Fruit fly (Drosophila melanogaster) whole organism, embryonic: ENCODE measurements around the gene CG4115.

Experiments
- CG10209 ChIP-seq: fragments of 200-800 bp; sonication (Bioruptor generic); optimal IDR thresholded peaks from 3 replicates; lab custom pipeline; 2017; ENCODE audit warnings: missing biosample characterization, mild to moderate bottlenecking, missing genetic modification characterization, missing genetic modification reagents
- CG10979 ChIP-seq: fragments of 200-800 bp; sonication (Bioruptor generic); optimal IDR thresholded peaks from 2 replicates; lab custom pipeline; 2018; ENCODE audit warnings: missing biosample characterization, mild to moderate bottlenecking, missing genetic modification characterization, moderate library complexity
- CG11247 ChIP-seq: fragments of 200-800 bp; sonication (Bioruptor generic); IDR thresholded peaks from 2 replicates; pipeline ENCODE4 v1.3.6; 2022; ENCODE audit warnings: missing biosample characterization, missing genetic modification characterization
- CG12236 ChIP-seq: fragments of 200-800 bp; sonication (Bioruptor generic); optimal IDR thresholded peaks from 2 replicates; lab custom pipeline; 2016; ENCODE audit warnings: missing biosample characterization, missing genetic modification characterization
- CG13123 ChIP-seq: fragments of 200-800 bp; sonication (Bioruptor generic); optimal IDR thresholded peaks from 2 replicates; lab custom pipeline; 2016; ENCODE audit warnings: missing biosample characterization, missing genetic modification characterization
- CG13894 ChIP-seq: fragments of 200-800 bp; sonication (Bioruptor generic); optimal IDR thresholded peaks from 3 replicates; lab custom pipeline; 2018; ENCODE audit warnings: missing biosample characterization, mild to moderate bottlenecking, missing genetic modification characterization, moderate library complexity
- CG15479 ChIP-seq: fragments of 200-800 bp; sonication (Bioruptor generic); optimal IDR thresholded peaks from 3 replicates; lab custom pipeline; 2019; ENCODE audit warnings: missing biosample characterization, mild to moderate bottlenecking, missing genetic modification characterization, moderate library complexity
- CG1792 ChIP-seq: fragments of 200-800 bp; sonication (Bioruptor generic); optimal IDR thresholded peaks from 2 replicates; lab custom pipeline; 2016; ENCODE audit warnings: missing biosample characterization, missing genetic modification characterization
- CG18476 ChIP-seq: fragments of 200-800 bp; sonication (Bioruptor generic); optimal IDR thresholded peaks from 2 replicates; lab custom pipeline; 2016; ENCODE audit warnings: missing biosample characterization, mild to moderate bottlenecking, missing genetic modification characterization
- CG18599 ChIP-seq: fragments of 200-800 bp; sonication (Bioruptor generic); optimal IDR thresholded peaks from 3 replicates; lab custom pipeline; 2017; ENCODE audit warnings: missing biosample characterization, missing genetic modification characterization, mild to moderate bottlenecking, moderate library complexity, missing genetic modification reagents
- CG18619 ChIP-seq: fragments of 200-800 bp; sonication (Bioruptor generic); optimal IDR thresholded peaks from 3 replicates; lab custom pipeline; 2017; ENCODE audit warnings: missing biosample characterization, mild to moderate bottlenecking, missing genetic modification characterization
- CG2678 ChIP-seq: fragments of 200-800 bp; sonication (Bioruptor generic); optimal IDR thresholded peaks from 3 replicates; lab custom pipeline; 2019; ENCODE audit warnings: missing biosample characterization, mild to moderate bottlenecking, missing genetic modification characterization, moderate library complexity
- CG31441 ChIP-seq: fragments of 200-800 bp; sonication (Bioruptor generic); IDR thresholded peaks from 2 replicates; pipeline ENCODE4 v1.3.6; 2022; ENCODE audit warnings: missing biosample characterization, missing genetic modification characterization
- CG4404 ChIP-seq: fragments of 200-800 bp; sonication (Bioruptor generic); IDR thresholded peaks from 2 replicates; pipeline ENCODE4 v1.3.6; 2022; ENCODE audit warnings: missing biosample characterization, missing genetic modification characterization
- CG7556 ChIP-seq: fragments of 200-800 bp; sonication (Bioruptor generic); optimal IDR thresholded peaks from 2 replicates; lab custom pipeline; 2017; ENCODE audit warnings: missing biosample characterization, mild to moderate bottlenecking, missing genetic modification characterization
- CG8388 ChIP-seq: fragments of 200-800 bp; sonication (Bioruptor generic); optimal IDR thresholded peaks from 2 replicates; lab custom pipeline; 2019; ENCODE audit warnings: missing biosample characterization, mild to moderate bottlenecking, missing genetic modification characterization, moderate library complexity
- CG8478 ChIP-seq: fragments of >200 bp; optimal IDR thresholded peaks from 2 replicates; lab custom pipeline; 2018
- CrebB ChIP-seq: fragments of 200-800 bp; sonication (Bioruptor generic); optimal IDR thresholded peaks from 3 replicates; lab custom pipeline; 2018; ENCODE audit warnings: missing biosample characterization, mild to moderate bottlenecking, missing genetic modification characterization
- Fer3 ChIP-seq: fragments of 200-800 bp; sonication (Bioruptor generic); optimal IDR thresholded peaks from 2 replicates; lab custom pipeline; 2018; ENCODE audit warnings: missing biosample characterization, mild to moderate bottlenecking, missing genetic modification characterization, moderate library complexity
- HmgZ ChIP-seq: fragments of 200-800 bp; sonication (Bioruptor generic); optimal IDR thresholded peaks from 2 replicates; lab custom pipeline; 2018; ENCODE audit warnings: missing biosample characterization, mild to moderate bottlenecking, missing genetic modification characterization
- NC2α ChIP-seq: fragments of 200-800 bp; sonication (Bioruptor generic); optimal IDR thresholded peaks from 2 replicates; lab custom pipeline; 2016; ENCODE audit warnings: missing biosample characterization, missing genetic modification characterization
- Nf-YB ChIP-seq: fragments of 200-800 bp; sonication (Bioruptor generic); optimal IDR thresholded peaks from 3 replicates; lab custom pipeline; 2019; ENCODE audit warnings: missing biosample characterization, mild to moderate bottlenecking, missing genetic modification characterization, moderate library complexity
- Nf-YC ChIP-seq: fragments of 200-800 bp; optimal IDR thresholded peaks from 3 replicates; lab custom pipeline; 2019; ENCODE audit warnings: missing biosample characterization, mild to moderate bottlenecking, missing genetic modification characterization, moderate library complexity
- Oli ChIP-seq: fragments of 200-800 bp; sonication (Bioruptor generic); optimal IDR thresholded peaks from 2 replicates; lab custom pipeline; 2018; ENCODE audit warnings: missing biosample characterization, mild to moderate bottlenecking, missing genetic modification characterization, moderate library complexity
- Ravus ChIP-seq: fragments of 200-800 bp; sonication (Bioruptor generic); IDR thresholded peaks from 2 replicates; pipeline ENCODE4 v1.3.6; 2022; ENCODE audit warnings: missing biosample characterization, missing genetic modification characterization
- Sry-β ChIP-seq: fragments of 200-800 bp; sonication (Bioruptor generic); optimal IDR thresholded peaks from 2 replicates; lab custom pipeline; 2018; ENCODE audit warnings: missing biosample characterization, mild to moderate bottlenecking, missing genetic modification characterization, moderate library complexity
- Taf1 ChIP-seq: fragments of 200-800 bp; sonication (Bioruptor generic); IDR thresholded peaks from 2 replicates; pipeline ENCODE4 v1.3.6; 2022; ENCODE audit warnings: missing biosample characterization, missing genetic modification characterization
- bsh ChIP-seq, 2 experiments: fragments of 200-800 bp; sonication (Bioruptor generic); optimal IDR thresholded peaks; 2 replicates each; lab custom pipeline; 2017 to 2018; ENCODE audit warnings: mild to moderate bottlenecking in 2 of 2, missing biosample characterization in 2 of 2, missing genetic modification characterization in 2 of 2, moderate library complexity in 1 of 2
- corto ChIP-seq: fragments of 200-800 bp; sonication (Bioruptor generic); optimal IDR thresholded peaks from 2 replicates; lab custom pipeline; 2016; ENCODE audit warnings: missing biosample characterization, mild to moderate bottlenecking, missing genetic modification characterization, moderate library complexity
- ftz-f1 ChIP-seq: fragments of 200-800 bp; sonication (Bioruptor generic); optimal IDR thresholded peaks from 2 replicates; lab custom pipeline; 2016; ENCODE audit warnings: missing biosample characterization, missing genetic modification characterization
- grau ChIP-seq: fragments of 200-800 bp; optimal IDR thresholded peaks from 3 replicates; lab custom pipeline; 2019; ENCODE audit warnings: missing biosample characterization, mild to moderate bottlenecking, missing genetic modification characterization, moderate library complexity
- grn ChIP-seq: fragments of 200-800 bp; sonication (Bioruptor generic); optimal IDR thresholded peaks from 3 replicates; lab custom pipeline; 2017; ENCODE audit warnings: missing biosample characterization, missing genetic modification characterization
- jigr1 ChIP-seq: fragments of 200-800 bp; sonication (Bioruptor generic); IDR thresholded peaks from 3 replicates; pipeline ENCODE4 v1.3.6; 2022; ENCODE audit warnings: missing biosample characterization, missing genetic modification characterization
- luna ChIP-seq: fragments of 200-800 bp; sonication (Bioruptor generic); optimal IDR thresholded peaks from 2 replicates; lab custom pipeline; 2016; ENCODE audit warnings: missing biosample characterization, missing genetic modification characterization
- mam ChIP-seq: fragments of 200-800 bp; sonication (Bioruptor generic); optimal IDR thresholded peaks from 3 replicates; lab custom pipeline; 2016; ENCODE audit warnings: missing biosample characterization, missing genetic modification characterization
- mirr ChIP-seq: fragments of 200-800 bp; sonication (Bioruptor generic); optimal IDR thresholded peaks from 3 replicates; lab custom pipeline; 2018; ENCODE audit warnings: missing biosample characterization, mild to moderate bottlenecking, missing genetic modification characterization
- org-1 ChIP-seq: fragments of 200-800 bp; sonication (Bioruptor generic); optimal IDR thresholded peaks from 2 replicates; lab custom pipeline; 2017; ENCODE audit warnings: missing biosample characterization, missing genetic modification characterization
- p53 ChIP-seq: fragments of 200-800 bp; sonication (Bioruptor generic); optimal IDR thresholded peaks from 2 replicates; lab custom pipeline; 2016; ENCODE audit warnings: missing biosample characterization, missing genetic modification characterization
- pfk ChIP-seq: fragments of 200-800 bp; sonication (Bioruptor generic); optimal IDR thresholded peaks from 2 replicates; lab custom pipeline; 2018; ENCODE audit warnings: missing biosample characterization, mild to moderate bottlenecking, missing genetic modification characterization, moderate library complexity
- ranshi ChIP-seq: fragments of 200-800 bp; sonication (Bioruptor generic); IDR thresholded peaks from 2 replicates; pipeline ENCODE4 v1.3.6; 2022; ENCODE audit warnings: missing biosample characterization, missing genetic modification characterization
- rib ChIP-seq: fragments of 200-800 bp; sonication (Bioruptor generic); IDR thresholded peaks from 2 replicates; pipeline ENCODE4 v1.3.6; 2022; ENCODE audit warnings: missing biosample characterization, missing genetic modification characterization
- ro ChIP-seq: fragments of 200-800 bp; sonication (Bioruptor generic); IDR thresholded peaks from 2 replicates; pipeline ENCODE4 v1.3.6; 2022; ENCODE audit warnings: missing biosample characterization, missing genetic modification characterization
- sd ChIP-seq: fragments of 200-800 bp; sonication (Bioruptor generic); optimal IDR thresholded peaks from 3 replicates; lab custom pipeline; 2018; ENCODE audit warnings: missing biosample characterization, mild to moderate bottlenecking, missing genetic modification characterization, moderate library complexity
- ssp ChIP-seq: fragments of 200-800 bp; sonication (Bioruptor generic); IDR thresholded peaks from 2 replicates; pipeline ENCODE4 v1.3.6; 2022; ENCODE audit warnings: missing biosample characterization, missing genetic modification characterization
- tgo ChIP-seq: fragments of 200-800 bp; sonication (Bioruptor generic); IDR thresholded peaks from 3 replicates; pipeline ENCODE4 v1.3.6; 2022; ENCODE audit warnings: missing biosample characterization, missing genetic modification characterization
- toy ChIP-seq: fragments of 200-800 bp; sonication (Bioruptor generic); IDR thresholded peaks from 2 replicates; pipeline ENCODE4 v1.3.6; 2022; ENCODE audit warnings: missing biosample characterization, missing genetic modification characterization
- usp ChIP-seq: fragments of >200 bp; optimal IDR thresholded peaks from 2 replicates; lab custom pipeline; 2017; ENCODE audit warnings: missing biosample characterization, missing genetic modification characterization
- vnd ChIP-seq: fragments of 200-800 bp; sonication (Bioruptor generic); IDR thresholded peaks from 3 replicates; pipeline ENCODE4 v1.3.6; 2022; ENCODE audit warnings: missing biosample characterization, missing genetic modification characterization; ENCODE audit not compliant: partially characterized antibody
- wor ChIP-seq: fragments of 200-800 bp; sonication (Bioruptor generic); IDR thresholded peaks from 2 replicates; pipeline ENCODE4 v1.3.6; 2022; ENCODE audit warnings: missing biosample characterization, missing genetic modification characterization
- yki ChIP-seq: fragments of >200 bp; optimal IDR thresholded peaks from 3 replicates; lab custom pipeline; 2018
- zen ChIP-seq: fragments of 200-800 bp; sonication (Bioruptor generic); optimal IDR thresholded peaks from 3 replicates; lab custom pipeline; 2018; ENCODE audit warnings: missing biosample characterization, mild to moderate bottlenecking, missing genetic modification characterization, moderate library complexity
- zfh2 ChIP-seq: fragments of 200-800 bp; sonication (Bioruptor generic); optimal IDR thresholded peaks from 2 replicates; lab custom pipeline; 2016; ENCODE audit warnings: missing biosample characterization, missing genetic modification characterization

CG4115 gene

DNA sequence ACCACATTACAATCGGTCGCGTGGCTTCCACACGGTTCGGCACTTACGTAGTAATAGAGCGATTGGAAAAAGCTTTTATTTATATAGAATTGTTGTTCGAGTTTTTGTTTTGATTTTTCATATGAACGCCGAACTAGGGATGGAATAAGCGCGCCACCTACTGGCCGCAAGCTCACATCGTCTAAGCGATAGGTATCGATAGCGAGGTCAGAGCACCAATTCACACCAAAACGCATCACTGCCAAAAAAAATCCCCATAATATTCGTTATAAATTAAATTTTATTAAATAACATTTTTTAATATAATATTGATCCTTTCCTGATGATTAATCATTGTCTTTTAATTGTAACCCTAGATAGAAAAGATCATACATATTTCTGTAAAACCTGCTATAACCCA is 9.3 kb upstream of the CG4115 start, which contains the start of gene CG10038 (continued):
- TF ChIP-seq Nf-YB (GFP tag; lab: Kevin White, UChicago) (peak; percentile 2), CG15479 (GFP tag; lab: Kevin White, UChicago) (no peak), toy (no peak), wor (GFP tag; lab: Robert Waterston, UW) (no peak), sd (no peak), mirr (GFP tag; lab: Kevin White, UChicago) (no peak), CG13894 (no peak), luna (GFP tag; lab: Kevin White, UChicago) (no peak), CG13123 (no peak), rib (no peak), CG31441 (peak; percentile 43; the same call in 1 of the 2 replicates), Nf-YC (tag; lab: Kevin White, UChicago) (peak; percentile 38), vnd (GFP tag; lab: Robert Waterston, UW) (peak; percentile 92), CrebB (tag; lab: Kevin White, UChicago) (no peak), CG1792 (GFP tag; lab: Kevin White, UChicago) (no peak), org-1 (GFP tag; lab: Kevin White, UChicago) (no peak), zfh2 (GFP tag; lab: Kevin White, UChicago) (peak; percentile 37), ranshi (no peak), ro (GFP tag; lab: Robert Waterston, UW) (peak; percentile 25; the same call in 1 of the 2 replicates), bsh (GFP tag; optimal IDR thresholded peaks at IDR 0.05; lab: Kevin White, UChicago) (peak in 1 of 2 experiments; percentile 31), CG8478 (lab: Kevin White, UChicago) (no peak), CG10979 (tag; lab: Kevin White, UChicago) (peak; percentile 21), ftz-f1 (GFP tag; lab: Kevin White, UChicago) (peak; percentile 86), Fer3 (tag; lab: Kevin White, UChicago) (peak; percentile 11), Oli (tag; lab: Kevin White, UChicago) (no peak), Sry-β (peak; percentile 59), grn (no peak), CG2678 (tag; lab: Kevin White, UChicago) (no peak), corto (no peak), mam (peak; percentile 45), usp (GFP tag; lab: Kevin White, UChicago) (no peak), CG10209 (GFP tag; lab: Kevin White, UChicago) (no peak), grau (peak; percentile 54), CG11247 (GFP tag; lab: Robert Waterston, UW) (peak; percentile 22; the same call in 1 of the 2 replicates), pfk (GFP tag; lab: Kevin White, UChicago) (no peak), Ravus (GFP tag; lab: Robert Waterston, UW) (no peak), zen (tag; lab: Kevin White, UChicago) (no peak), CG8388 (no peak), jigr1 (GFP tag; lab: Robert Waterston, UW) (0 out of 3 replicates have a peak, but pooled peaks have one; percentile 9), ssp (GFP tag; lab: Robert Waterston, UW) (peak; percentile 84), CG12236 (no peak), yki (lab: Kevin White, UChicago) (no peak), CG18599 (GFP tag; lab: Kevin White, UChicago) (no peak), p53 (GFP tag; lab: Kevin White, UChicago) (no peak), CG18476 (GFP tag; lab: Kevin White, UChicago) (no peak), CG18619 (GFP tag; lab: Kevin White, UChicago) (no peak), CG7556 (GFP tag; lab: Kevin White, UChicago) (no peak), CG4404 (GFP tag; lab: Robert Waterston, UW) (no peak), tgo (no peak), Taf1 (GFP tag; lab: Robert Waterston, UW) (no peak), NC2α (no peak), HmgZ (peak; percentile 76)
